Worm (Caenorhabditis elegans): Measurements from ENCODE around the gene nhr-135.

The nhr-135 gene

ce11 chrV:7130974-7131373 lies 37.4 kb upstream of the nhr-135 start, which contains the start of gene srx-36:
TSS of gene srx-36 (minus strand) at chrV:7131074.
- TF ChIP-seq nhr-42 (GFP tag; IDR thresholded peaks at IDR 0.05) (no peak), hlh-30 (tag; optimal IDR thresholded peaks at IDR 0.05; ENCODE audit: insufficient read depth) (no peak), gei-8 (GFP tag; optimal IDR thresholded peaks at IDR 0.05) (no peak), ceh-20 (GFP tag; IDR thresholded peaks at IDR 0.05) (no peak), nhr-6 (tag; optimal IDR thresholded peaks at IDR 0.05) (no peak), aly-2 (tag; optimal IDR thresholded peaks at IDR 0.05) (no peak), dpl-1 (GFP tag; optimal IDR thresholded peaks at IDR 0.05) (no peak), lin-15B (tag; optimal IDR thresholded peaks at IDR 0.05) (no peak)

- TF ChIP-seq mxl-3 (GFP tag; optimal IDR thresholded peaks at IDR 0.05) = no peak
These were observed 35.9 kb upstream of the nhr-135 start, which contains the start of gene T01C4.8 for ce11 chrV:7129460-7129859. TSS of gene T01C4.8 (minus strand) at chrV:7129560.

- no peak for TF ChIP-seq ceh-20 (GFP tag; IDR thresholded peaks at IDR 0.05)
- TF ChIP-seq unc-62 (GFP tag; optimal IDR thresholded peaks at IDR 0.05 in 1 of 2) = peak in 1 of 2 experiments; percentile 96
- no peak for TF ChIP-seq unc-62 (tag; optimal IDR thresholded peaks at IDR 0.05)
- TF ChIP-seq ceh-28 (tag; optimal IDR thresholded peaks at IDR 0.05) = no peak
- TF ChIP-seq Y105C5A.15 (GFP tag; IDR thresholded peaks at IDR 0.05) = no peak
- no peak for TF ChIP-seq ceh-82 (tag; optimal IDR thresholded peaks at IDR 0.05)
- TF ChIP-seq lim-7 (GFP tag; IDR thresholded peaks at IDR 0.05) = no peak
- no peak for TF ChIP-seq aha-1 (tag)
- TF ChIP-seq nhr-237 (tag; optimal IDR thresholded peaks at IDR 0.05) = no peak
These were observed 30.4 kb upstream of the nhr-135 start for ce11 chrV:7123979-7124378.

- TF ChIP-seq unc-62 (GFP tag; optimal IDR thresholded peaks at IDR 0.05 in 1 of 2) (peak in 1 of 2 experiments; percentile 67), unc-62 (tag; optimal IDR thresholded peaks at IDR 0.05) (no peak), aha-1 (tag) (peak; percentile 91), egl-43 (GFP tag; IDR thresholded peaks at IDR 0.05) (no peak)
These were observed 29.7 kb upstream of the nhr-135 start, which contains the start of gene lmd-5 for ce11 chrV:7123188-7123708. TSS of gene lmd-5 (plus strand) at chrV:7123658.

- TF ChIP-seq snpc-1.2 (GFP tag; IDR thresholded peaks at IDR 0.05) = no peak
- TF ChIP-seq daf-12 (tag; optimal IDR thresholded peaks at IDR 0.05) = no peak
- no peak for TF ChIP-seq hlh-11 (tag; optimal IDR thresholded peaks at IDR 0.05)
- no peak for TF ChIP-seq daf-8 (GFP tag; IDR thresholded peaks at IDR 0.05)
- no peak for TF ChIP-seq nhr-111 (GFP tag; optimal IDR thresholded peaks at IDR 0.05)
- no peak for TF ChIP-seq Y105C5A.15 (GFP tag; IDR thresholded peaks at IDR 0.05)
These were observed 26.6 kb upstream of the nhr-135 start, which contains the start of gene srx-34 for ce11 chrV:7120168-7120567. TSS of gene srx-34 (minus strand) at chrV:7120268.

- no peak for TF ChIP-seq egl-27 (tag; optimal IDR thresholded peaks at IDR 0.05)
- TF ChIP-seq nhr-41 (GFP tag; IDR thresholded peaks at IDR 0.05) = no peak
- TF ChIP-seq F10B5.3 (tag; optimal IDR thresholded peaks at IDR 0.05) = no peak
- TF ChIP-seq nhr-76 (tag; optimal IDR thresholded peaks at IDR 0.05) = no peak
- no peak for TF ChIP-seq nhr-237 (tag; optimal IDR thresholded peaks at IDR 0.05)
- TF ChIP-seq tag-97 (GFP tag; IDR thresholded peaks at IDR 0.05) = no peak
- TF ChIP-seq cey-2 (tag; optimal IDR thresholded peaks at IDR 0.05; ENCODE audit: borderline replicate concordance, insufficient read depth) = no peak
These were observed 25.2 kb upstream of the nhr-135 start, which contains the start of gene srx-33 for ce11 chrV:7118796-7119195. TSS of gene srx-33 (minus strand) at chrV:7118896.

ce11 chrV:7112223-7112622 lies 18.7 kb upstream of the nhr-135 start:
- TF ChIP-seq zfp-2 (tag; optimal IDR thresholded peaks at IDR 0.05) = no peak
- TF ChIP-seq mes-2 (tag; optimal IDR thresholded peaks at IDR 0.05; ENCODE audit: poor library complexity, severe bottlenecking) = no peak
- no peak for TF ChIP-seq Y5F2A.4 (GFP tag; optimal IDR thresholded peaks at IDR 0.05)
- TF ChIP-seq unc-62 (GFP tag; optimal IDR thresholded peaks at IDR 0.05 in 1 of 2) = peak in 1 of 2 experiments; percentile 89
- TF ChIP-seq unc-62 (tag; optimal IDR thresholded peaks at IDR 0.05) = no peak
- TF ChIP-seq ces-1 (GFP tag; optimal IDR thresholded peaks at IDR 0.05) = no peak
- TF ChIP-seq jun-1 (tag; optimal IDR thresholded peaks at IDR 0.05) = no peak
- no peak for TF ChIP-seq F37D6.2 (tag; optimal IDR thresholded peaks at IDR 0.05)
- no peak for TF ChIP-seq Y105C5A.15 (GFP tag; IDR thresholded peaks at IDR 0.05)
- TF ChIP-seq F49E8.2 (tag; optimal IDR thresholded peaks at IDR 0.05; ENCODE audit: borderline replicate concordance) = no peak
- TF ChIP-seq php-3 (GFP tag; IDR thresholded peaks at IDR 0.05) = no peak
- peak; percentile 62 for TF ChIP-seq aha-1 (tag)
- no peak for TF ChIP-seq Y75B8A.6 (GFP tag; IDR thresholded peaks at IDR 0.05)
